Worm (Caenorhabditis elegans): ENCODE data around the gene snu-23.

The snu-23 gene

DNA sequence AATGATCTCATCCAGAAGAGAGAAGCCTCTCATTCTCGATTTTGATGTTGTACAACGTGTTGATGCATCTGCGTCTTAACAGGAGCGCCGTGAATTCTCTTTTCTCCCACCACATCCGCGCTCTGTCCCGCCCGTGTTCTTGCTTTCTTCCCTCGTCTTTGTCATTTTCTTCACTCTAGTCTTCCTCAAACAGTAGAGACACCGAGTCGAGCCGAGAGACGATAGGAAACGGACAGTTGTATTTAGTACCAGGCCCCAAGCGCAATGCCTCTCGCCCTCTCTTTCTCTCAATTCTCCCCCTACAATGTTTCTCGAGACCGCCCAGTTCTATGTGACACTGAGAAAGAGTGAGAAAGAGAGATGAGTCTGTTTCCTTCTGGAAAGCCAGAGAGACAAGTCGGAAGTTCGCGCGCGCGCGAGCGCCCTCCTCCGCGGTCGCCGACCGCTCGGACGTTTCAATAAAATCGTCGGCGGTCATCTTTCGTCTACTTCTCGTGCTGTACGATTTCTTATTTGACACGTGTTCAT lies 40.3 kb downstream of the snu-23 start, which contains the start of gene ZK112.4 (continued):
- no peak for TF ChIP-seq hlh-17 (GFP tag; optimal IDR thresholded peaks at IDR 0.05; ENCODE audit: borderline replicate concordance)
- TF ChIP-seq ceh-88 (GFP tag; IDR thresholded peaks at IDR 0.05), result no peak
- peak; percentile 60 for TF ChIP-seq lin-13 (GFP tag; optimal IDR thresholded peaks at IDR 0.05)
- TF ChIP-seq C34B4.2 (tag; optimal IDR thresholded peaks at IDR 0.05), result no peak
- TF ChIP-seq lin-39 (tag; optimal IDR thresholded peaks at IDR 0.05), result no peak
- TF ChIP-seq elt-2 (tag; optimal IDR thresholded peaks at IDR 0.05), result peak; percentile 6
- peak; percentile 35 for TF ChIP-seq nhr-84 (tag; optimal IDR thresholded peaks at IDR 0.05)
- TF ChIP-seq pag-3 (tag; optimal IDR thresholded peaks at IDR 0.05; ENCODE audit: borderline replicate concordance, insufficient read depth), result no peak
- TF ChIP-seq hlh-4 (tag; optimal IDR thresholded peaks at IDR 0.05), result no peak
- TF ChIP-seq vab-15 (tag; optimal IDR thresholded peaks at IDR 0.05), result no peak
- no peak for TF ChIP-seq grh-1 (GFP tag; IDR thresholded peaks at IDR 0.05)
- TF ChIP-seq alr-1 (tag; optimal IDR thresholded peaks at IDR 0.05; ENCODE audit: borderline replicate concordance), result no peak

ce11 chrIII:7729062-7729461 lies 40.9 kb downstream of the snu-23 start:
- peak; percentile 3 for TF ChIP-seq ama-1 (optimal IDR thresholded peaks at IDR 0.05)
- TF ChIP-seq ceh-63 (GFP tag; optimal IDR thresholded peaks at IDR 0.05), result no peak

ce11 chrIII:7728494-7728893 lies 41.4 kb downstream of the snu-23 start:
- TF ChIP-seq ceh-63 (GFP tag; optimal IDR thresholded peaks at IDR 0.05) (no peak), lin-15B (tag; optimal IDR thresholded peaks at IDR 0.05) (no peak), F16B12.6 (tag; optimal IDR thresholded peaks at IDR 0.05) (no peak), C04F5.9 (tag; optimal IDR thresholded peaks at IDR 0.05) (no peak), hpl-2 (GFP tag; optimal IDR thresholded peaks at IDR 0.05) (no peak), fkh-10 (GFP tag; optimal IDR thresholded peaks at IDR 0.05) (no peak), sup-37 (GFP tag; optimal IDR thresholded peaks at IDR 0.05) (no peak), efl-1 (optimal IDR thresholded peaks at IDR 0.05) (peak; percentile 23 to 55), efl-1 (GFP tag; optimal IDR thresholded peaks at IDR 0.05 in 1 of 2) (peak in 1 of 2 experiments; percentile 83), nhr-12 (tag; optimal IDR thresholded peaks at IDR 0.05) (no peak), hlh-4 (tag; optimal IDR thresholded peaks at IDR 0.05) (no peak), mab-9 (GFP tag; IDR thresholded peaks at IDR 0.05) (no peak), tbx-2 (tag; optimal IDR thresholded peaks at IDR 0.05) (peak; percentile 10), nhr-19 (GFP tag; conservative IDR thresholded peaks at IDR 0.05) (peak; percentile 28), blmp-1 (tag; optimal IDR thresholded peaks at IDR 0.05) (peak; percentile 94), tlp-1 (tag; optimal IDR thresholded peaks at IDR 0.05) (no peak), vab-15 (tag; optimal IDR thresholded peaks at IDR 0.05) (no peak), nhr-76 (tag; optimal IDR thresholded peaks at IDR 0.05) (no peak), elt-3 (tag; optimal IDR thresholded peaks at IDR 0.05) (peak in 3 of 6 experiments; percentile 71 to 83 (median 78)), pag-3 (tag; optimal IDR thresholded peaks at IDR 0.05; ENCODE audit: borderline replicate concordance, insufficient read depth) (no peak), swsn-7 (tag; optimal IDR thresholded peaks at IDR 0.05) (peak; percentile 5), Y116A8C.19 (tag; optimal IDR thresholded peaks at IDR 0.05; ENCODE audit: borderline replicate concordance) (no peak), unc-98 (GFP tag; IDR thresholded peaks at IDR 0.05) (no peak), egl-13 (tag; optimal IDR thresholded peaks at IDR 0.05) (no peak), pax-3 (tag; optimal IDR thresholded peaks at IDR 0.05) (no peak), nhr-85 (tag) (peak; percentile 90), snu-23 (GFP tag; optimal IDR thresholded peaks at IDR 0.05) (peak; percentile 71), nhr-77 (tag; optimal IDR thresholded peaks at IDR 0.05) (peak; percentile 34), mdl-1 (tag; optimal IDR thresholded peaks at IDR 0.05) (peak in 1 of 2 experiments; percentile 5), elt-2 (tag; optimal IDR thresholded peaks at IDR 0.05) (no peak), ztf-4 (tag; optimal IDR thresholded peaks at IDR 0.05) (no peak), ceh-88 (GFP tag; IDR thresholded peaks at IDR 0.05) (no peak), unc-130 (tag; optimal IDR thresholded peaks at IDR 0.05) (no peak), lir-3 (tag; optimal IDR thresholded peaks at IDR 0.05; ENCODE audit: poor library complexity) (peak; percentile 1), ama-1 (optimal IDR thresholded peaks at IDR 0.05) (peak; percentile 24), sox-4 (tag; optimal IDR thresholded peaks at IDR 0.05) (no peak), hlh-17 (GFP tag; optimal IDR thresholded peaks at IDR 0.05; ENCODE audit: borderline replicate concordance) (no peak), lin-35 (GFP tag; optimal IDR thresholded peaks at IDR 0.05) (peak; percentile 18 to 25), dpl-1 (GFP tag; optimal IDR thresholded peaks at IDR 0.05) (peak; percentile 17 to 30 (median 29)), alr-1 (tag; optimal IDR thresholded peaks at IDR 0.05; ENCODE audit: borderline replicate concordance) (no peak), irx-1 (tag; optimal IDR thresholded peaks at IDR 0.05) (no peak), nhr-237 (tag; optimal IDR thresholded peaks at IDR 0.05) (no peak), C34B4.2 (tag; optimal IDR thresholded peaks at IDR 0.05) (no peak)

Measured in whole organism, L1 larva.